Worm (Caenorhabditis elegans) whole organism, L2 larva: Measurements from ENCODE around the gene mig-18.

Source experiments
- R02D3.7 ChIP-seq: fragments of 150-350 bp; optimal IDR thresholded peaks from 2 replicates; lab custom pipeline; 2014; ENCODE audit warnings: missing biosample characterization, missing genetic modification characterization
- crh-2 ChIP-seq: sonication (generic microtip); optimal IDR thresholded peaks from 2 replicates; lab custom pipeline; 2017; ENCODE audit warnings: missing biosample characterization, missing genetic modification characterization
- nhr-25 ChIP-seq: fragments of 150-350 bp; sonication (generic microtip); optimal IDR thresholded peaks from 3 replicates; lab custom pipeline; 2014; ENCODE audit warnings: missing biosample characterization, missing genetic modification characterization
- skn-1 ChIP-seq: sonication (generic microtip); optimal IDR thresholded peaks from 2 replicates; lab custom pipeline; 2017; ENCODE audit warnings: missing biosample characterization, missing genetic modification characterization

- TF ChIP-seq skn-1 (tag; lab: Kevin White, UChicago) (no peak), nhr-25 (no peak), R02D3.7 (no peak), crh-2 (tag; lab: Kevin White, UChicago) (no peak)
These were observed 24.8 kb upstream of the mig-18 start, which contains the start of gene T03F6.10 for ce11 chrIII:13378242-13378641.
